ENCODE assay signal across 1 fruit fly cellular context in the genomic region with DNA sequence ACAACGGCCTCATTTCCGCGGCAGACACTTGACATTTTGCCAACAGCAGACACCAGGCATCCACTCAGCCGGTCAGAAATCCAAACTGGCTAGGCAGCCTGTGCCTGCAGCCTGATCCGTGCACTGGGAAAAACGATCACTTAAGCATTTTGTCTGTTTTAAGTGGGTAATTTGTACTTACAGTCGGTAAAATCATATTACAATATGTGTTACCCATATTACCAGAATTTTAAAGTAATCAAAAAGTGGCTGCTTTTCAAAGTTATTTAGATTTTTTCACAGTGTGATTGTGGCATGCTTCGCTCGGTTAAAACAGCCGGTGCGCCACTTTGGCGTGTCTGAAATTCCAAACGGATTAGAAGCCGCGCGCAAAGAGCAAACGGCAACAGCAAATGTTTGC.
TF ChIP-seq lines count a peak whose summit lies in the region.

No protein-coding gene starts in this region.

TF ChIP-seq in whole organism, embryonic, 481 proteins besides CTCF, POLR2A, EP300 and RAD21 (continued from another document and continues in another):
- no peak for TF ChIP-seq sima (GFP tag; optimal IDR thresholded peaks at IDR 0.05; lab: Kevin White, UChicago)
- TF ChIP-seq CG2712 (tag; optimal IDR thresholded peaks at IDR 0.05; lab: Kevin White, UChicago) = peak; percentile 58
- TF ChIP-seq CG14441 (GFP tag; IDR thresholded peaks at IDR 0.05; lab: Robert Waterston, UW) = no peak
- TF ChIP-seq CG10959 (GFP tag; IDR thresholded peaks at IDR 0.05; lab: Robert Waterston, UW) = peak; percentile 39; the same call in 1 of the 2 replicates
- no peak for TF ChIP-seq CG11093 (GFP tag; IDR thresholded peaks at IDR 0.05; lab: Robert Waterston, UW)
- no peak for TF ChIP-seq CG14965 (GFP tag; optimal IDR thresholded peaks at IDR 0.05; lab: Kevin White, UChicago; ENCODE audit: borderline replicate concordance)
- TF ChIP-seq mirr (GFP tag; optimal IDR thresholded peaks at IDR 0.05; lab: Kevin White, UChicago) = no peak
- no peak for TF ChIP-seq BEAF-32 (GFP tag; optimal IDR thresholded peaks at IDR 0.05; lab: Kevin White, UChicago)
- TF ChIP-seq CG3065 (GFP tag; optimal IDR thresholded peaks at IDR 0.05; lab: Kevin White, UChicago) = no peak
- no peak for TF ChIP-seq ase (GFP tag; IDR thresholded peaks at IDR 0.05; lab: Robert Waterston, UW)
- TF ChIP-seq CG14014 (GFP tag; IDR thresholded peaks at IDR 0.05; lab: Robert Waterston, UW) = no peak
- no peak for TF ChIP-seq pzg (GFP tag; optimal IDR thresholded peaks at IDR 0.05; lab: Kevin White, UChicago)
- TF ChIP-seq Max (GFP tag; optimal IDR thresholded peaks at IDR 0.05; lab: Kevin White, UChicago) = no peak
- no peak for TF ChIP-seq CG10431 (GFP tag; optimal IDR thresholded peaks at IDR 0.05; lab: Kevin White, UChicago)
- no peak for TF ChIP-seq hbn (GFP tag; IDR thresholded peaks at IDR 0.05; lab: Robert Waterston, UW; ENCODE audit: partially characterized antibody)
- no peak for TF ChIP-seq dysf (GFP tag; IDR thresholded peaks at IDR 0.05; lab: Robert Waterston, UW)
- no peak for TF ChIP-seq CG13296 (GFP tag; optimal IDR thresholded peaks at IDR 0.05; lab: Kevin White, UChicago)
- TF ChIP-seq Mrtf (GFP tag; IDR thresholded peaks at IDR 0.05; lab: Robert Waterston, UW) = no peak
- peak; percentile 38; the same call in 1 of the 2 replicates for TF ChIP-seq ara (GFP tag; IDR thresholded peaks at IDR 0.05; lab: Robert Waterston, UW)
- TF ChIP-seq CG10366 (GFP tag; IDR thresholded peaks at IDR 0.05; lab: Robert Waterston, UW) = no peak
- no peak for TF ChIP-seq CG4617 (GFP tag; optimal IDR thresholded peaks at IDR 0.05; lab: Kevin White, UChicago; ENCODE audit: borderline replicate concordance)
- no peak for TF ChIP-seq CG14860 (GFP tag; IDR thresholded peaks at IDR 0.05; lab: Robert Waterston, UW; ENCODE audit: partially characterized antibody)
- TF ChIP-seq tll (GFP tag; optimal IDR thresholded peaks at IDR 0.05; lab: Kevin White, UChicago) = no peak
- no peak for TF ChIP-seq CG15269 (tag; optimal IDR thresholded peaks at IDR 0.05; lab: Kevin White, UChicago)
- TF ChIP-seq Lim3 (GFP tag; IDR thresholded peaks at IDR 0.05; lab: Robert Waterston, UW) = no peak
- TF ChIP-seq chn (GFP tag; optimal IDR thresholded peaks at IDR 0.05; lab: Kevin White, UChicago) = peak; percentile 9
- TF ChIP-seq CrebB (tag; optimal IDR thresholded peaks at IDR 0.05; lab: Kevin White, UChicago) = no peak
- TF ChIP-seq crc (GFP tag; optimal IDR thresholded peaks at IDR 0.05; lab: Kevin White, UChicago) = no peak
- no peak for TF ChIP-seq wek (GFP tag; optimal IDR thresholded peaks at IDR 0.05; lab: Kevin White, UChicago)
- TF ChIP-seq CG15073 (GFP tag; optimal IDR thresholded peaks at IDR 0.05; lab: Kevin White, UChicago) = no peak
- TF ChIP-seq Doc2 (GFP tag; IDR thresholded peaks at IDR 0.05; lab: Robert Waterston, UW) = no peak
- no peak for TF ChIP-seq Ada2b (GFP tag; IDR thresholded peaks at IDR 0.05; lab: Robert Waterston, UW)
- peak; percentile 12 for TF ChIP-seq corto (GFP tag; optimal IDR thresholded peaks at IDR 0.05; lab: Kevin White, UChicago)
- TF ChIP-seq ash1 (GFP tag; optimal IDR thresholded peaks at IDR 0.05; lab: Kevin White, UChicago) = no peak
- TF ChIP-seq NK7.1 (GFP tag; optimal IDR thresholded peaks at IDR 0.05; lab: Kevin White, UChicago) = no peak
- TF ChIP-seq CG17829 (tag; optimal IDR thresholded peaks at IDR 0.05; lab: Kevin White, UChicago) = peak; percentile 8
- TF ChIP-seq scrt (GFP tag; optimal IDR thresholded peaks at IDR 0.05; lab: Kevin White, UChicago) = no peak
- TF ChIP-seq CG18599 (GFP tag; optimal IDR thresholded peaks at IDR 0.05; lab: Kevin White, UChicago) = no peak
- TF ChIP-seq pb (GFP tag; optimal IDR thresholded peaks at IDR 0.05; lab: Kevin White, UChicago) = no peak
- TF ChIP-seq ac (GFP tag; optimal IDR thresholded peaks at IDR 0.05; lab: Kevin White, UChicago) = no peak
- TF ChIP-seq slbo (GFP tag; IDR thresholded peaks at IDR 0.05; lab: Robert Waterston, UW) = no peak
- TF ChIP-seq CG7786 (GFP tag; optimal IDR thresholded peaks at IDR 0.05; lab: Kevin White, UChicago) = no peak
- no peak for TF ChIP-seq CG13894 (tag; optimal IDR thresholded peaks at IDR 0.05; lab: Kevin White, UChicago)
- TF ChIP-seq fd102C (GFP tag; optimal IDR thresholded peaks at IDR 0.05; lab: Kevin White, UChicago) = no peak
- 0 out of 2 replicates have a peak, but pooled peaks have one; percentile 11 for TF ChIP-seq Rfx (GFP tag; IDR thresholded peaks at IDR 0.05; lab: Robert Waterston, UW)
- no peak for TF ChIP-seq sc (optimal IDR thresholded peaks at IDR 0.05; lab: Kevin White, UChicago)
- no peak for TF ChIP-seq sc (GFP tag; optimal IDR thresholded peaks at IDR 0.05; lab: Kevin White, UChicago)
- no peak for TF ChIP-seq CG11085 (GFP tag; IDR thresholded peaks at IDR 0.05; lab: Robert Waterston, UW)
- TF ChIP-seq Oli (tag; optimal IDR thresholded peaks at IDR 0.05; lab: Kevin White, UChicago) = no peak
- no peak for TF ChIP-seq aop (GFP tag; IDR thresholded peaks at IDR 0.05; lab: Robert Waterston, UW)
- TF ChIP-seq Neu2 (GFP tag; optimal IDR thresholded peaks at IDR 0.05; lab: Kevin White, UChicago; ENCODE audit: borderline replicate concordance) = no peak
- TF ChIP-seq Trl (optimal IDR thresholded peaks at IDR 0.05; lab: Kevin White, UChicago) = no peak
- no peak for TF ChIP-seq Trl (GFP tag; optimal IDR thresholded peaks at IDR 0.05; lab: Kevin White, UChicago)
- TF ChIP-seq CG14710 (tag; optimal IDR thresholded peaks at IDR 0.05; lab: Kevin White, UChicago) = peak; percentile 33
- no peak for TF ChIP-seq ro (GFP tag; IDR thresholded peaks at IDR 0.05; lab: Robert Waterston, UW)
- no peak for TF ChIP-seq knrl (GFP tag; IDR thresholded peaks at IDR 0.05; lab: Robert Waterston, UW; ENCODE audit: partially characterized antibody)
- no peak for TF ChIP-seq abd-A (tag; optimal IDR thresholded peaks at IDR 0.05; lab: Kevin White, UChicago)
- peak; percentile 62 for TF ChIP-seq zen (tag; optimal IDR thresholded peaks at IDR 0.05; lab: Kevin White, UChicago)
- TF ChIP-seq CG8924 (tag; optimal IDR thresholded peaks at IDR 0.05; lab: Kevin White, UChicago) = no peak
- TF ChIP-seq hkb (optimal IDR thresholded peaks at IDR 0.05; lab: Kevin White, UChicago) = no peak
- TF ChIP-seq hkb (GFP tag; IDR thresholded peaks at IDR 0.05; lab: Robert Waterston, UW) = no peak
- TF ChIP-seq CG6854 (GFP tag; optimal IDR thresholded peaks at IDR 0.05; lab: Kevin White, UChicago) = no peak
- TF ChIP-seq CoRest (tag; optimal IDR thresholded peaks at IDR 0.05; lab: Kevin White, UChicago) = no peak
- no peak for TF ChIP-seq CG9932 (GFP tag; IDR thresholded peaks at IDR 0.05; lab: Robert Waterston, UW)
- TF ChIP-seq fd64A (GFP tag; optimal IDR thresholded peaks at IDR 0.05; lab: Kevin White, UChicago) = no peak
- TF ChIP-seq stwl (tag; optimal IDR thresholded peaks at IDR 0.05; lab: Kevin White, UChicago) = no peak
- no peak for TF ChIP-seq Fer1 (GFP tag; optimal IDR thresholded peaks at IDR 0.05; lab: Kevin White, UChicago)
- no peak for TF ChIP-seq CG11723 (GFP tag; optimal IDR thresholded peaks at IDR 0.05; lab: Kevin White, UChicago)
- TF ChIP-seq Myb (GFP tag; optimal IDR thresholded peaks at IDR 0.05; lab: Kevin White, UChicago) = no peak
- TF ChIP-seq CG1603 (tag; optimal IDR thresholded peaks at IDR 0.05; lab: Kevin White, UChicago) = peak; percentile 42
- no peak for TF ChIP-seq CG9215 (GFP tag; IDR thresholded peaks at IDR 0.05; lab: Robert Waterston, UW)
- no peak for TF ChIP-seq Fer3 (tag; optimal IDR thresholded peaks at IDR 0.05; lab: Kevin White, UChicago)
- TF ChIP-seq sob (GFP tag; IDR thresholded peaks at IDR 0.05; lab: Robert Waterston, UW) = no peak
- TF ChIP-seq CG6254 (GFP tag; optimal IDR thresholded peaks at IDR 0.05; lab: Kevin White, UChicago) = no peak
- no peak for TF ChIP-seq Hr78 (GFP tag; optimal IDR thresholded peaks at IDR 0.05; lab: Kevin White, UChicago)
- no peak for TF ChIP-seq Bdp1 (GFP tag; optimal IDR thresholded peaks at IDR 0.05; lab: Kevin White, UChicago)
- TF ChIP-seq ham (GFP tag; IDR thresholded peaks at IDR 0.05; lab: Robert Waterston, UW) = no peak
- TF ChIP-seq CG12942 (GFP tag; optimal IDR thresholded peaks at IDR 0.05; lab: Kevin White, UChicago) = no peak
- TF ChIP-seq CG31388 (GFP tag; optimal IDR thresholded peaks at IDR 0.05; lab: Kevin White, UChicago) = no peak
- TF ChIP-seq CG6765 (GFP tag; optimal IDR thresholded peaks at IDR 0.05; lab: Kevin White, UChicago) = no peak
- no peak for TF ChIP-seq D (optimal IDR thresholded peaks at IDR 0.05; lab: Kevin White, UChicago)
- TF ChIP-seq D (GFP tag; optimal IDR thresholded peaks at IDR 0.05; lab: Kevin White, UChicago) = no peak
- no peak for TF ChIP-seq CG7556 (GFP tag; optimal IDR thresholded peaks at IDR 0.05; lab: Kevin White, UChicago)
- TF ChIP-seq CG7271 (tag; optimal IDR thresholded peaks at IDR 0.05; lab: Kevin White, UChicago) = no peak
- no peak for TF ChIP-seq CG9797 (GFP tag; optimal IDR thresholded peaks at IDR 0.05; lab: Kevin White, UChicago)
- TF ChIP-seq kah (GFP tag; optimal IDR thresholded peaks at IDR 0.05; lab: Kevin White, UChicago) = no peak
- no peak for TF ChIP-seq pan (optimal IDR thresholded peaks at IDR 0.05; lab: Kevin White, UChicago)
- TF ChIP-seq pan (GFP tag; optimal IDR thresholded peaks at IDR 0.05 in 1 of 2, IDR thresholded peaks at IDR 0.05 in 1 of 2) = no peak
- no peak for TF ChIP-seq rib (GFP tag; IDR thresholded peaks at IDR 0.05; lab: Robert Waterston, UW)
- TF ChIP-seq CG2875 (GFP tag; optimal IDR thresholded peaks at IDR 0.05; lab: Kevin White, UChicago) = no peak
- 0 out of 2 replicates have a peak, but pooled peaks have one; percentile 40 for TF ChIP-seq CG6689 (GFP tag; IDR thresholded peaks at IDR 0.05; lab: Robert Waterston, UW)
- no peak for TF ChIP-seq pum (GFP tag; optimal IDR thresholded peaks at IDR 0.05; lab: Kevin White, UChicago)
- peak in 1 of 3 experiments; percentile 1 for TF ChIP-seq lola (GFP tag; optimal IDR thresholded peaks at IDR 0.05; lab: Kevin White, UChicago)
- TF ChIP-seq Blimp-1 (GFP tag; optimal IDR thresholded peaks at IDR 0.05; lab: Kevin White, UChicago) = peak; percentile 28
- no peak for TF ChIP-seq sug (tag; optimal IDR thresholded peaks at IDR 0.05; lab: Kevin White, UChicago)
- no peak for TF ChIP-seq ato (GFP tag; IDR thresholded peaks at IDR 0.05; lab: Robert Waterston, UW; ENCODE audit: partially characterized antibody)
- TF ChIP-seq CG7745 (tag; optimal IDR thresholded peaks at IDR 0.05; lab: Kevin White, UChicago) = no peak
- no peak for TF ChIP-seq CG11456 (GFP tag; IDR thresholded peaks at IDR 0.05; lab: Robert Waterston, UW)
- TF ChIP-seq Ptx1 (GFP tag; IDR thresholded peaks at IDR 0.05; lab: Robert Waterston, UW) = peak; percentile 39; the same call in 1 of the 2 replicates
- TF ChIP-seq CG10274 (GFP tag; optimal IDR thresholded peaks at IDR 0.05; lab: Kevin White, UChicago) = no peak
- TF ChIP-seq bcd (GFP tag; optimal IDR thresholded peaks at IDR 0.05; lab: Kevin White, UChicago) = no peak
- no peak for TF ChIP-seq Dek (tag; optimal IDR thresholded peaks at IDR 0.05; lab: Kevin White, UChicago)
- TF ChIP-seq CG18619 (GFP tag; optimal IDR thresholded peaks at IDR 0.05; lab: Kevin White, UChicago) = no peak
- no peak for TF ChIP-seq row (GFP tag; IDR thresholded peaks at IDR 0.05; lab: Robert Waterston, UW)
- no peak for TF ChIP-seq CG12104 (GFP tag; optimal IDR thresholded peaks at IDR 0.05; lab: Kevin White, UChicago)
- no peak for TF ChIP-seq ind (GFP tag; optimal IDR thresholded peaks at IDR 0.05; lab: Kevin White, UChicago)
- no peak for TF ChIP-seq CG42726 (GFP tag; IDR thresholded peaks at IDR 0.05; lab: Robert Waterston, UW; ENCODE audit: partially characterized antibody)
- TF ChIP-seq Aef1 (GFP tag; IDR thresholded peaks at IDR 0.05; lab: Robert Waterston, UW) = no peak
- no peak for TF ChIP-seq CG43689 (GFP tag; IDR thresholded peaks at IDR 0.05; lab: Robert Waterston, UW)
- no peak for TF ChIP-seq B-H1 (GFP tag; IDR thresholded peaks at IDR 0.05; lab: Robert Waterston, UW)
- TF ChIP-seq CG12769 (tag; optimal IDR thresholded peaks at IDR 0.05; lab: Kevin White, UChicago) = no peak
- TF ChIP-seq insv (GFP tag; optimal IDR thresholded peaks at IDR 0.05; lab: Kevin White, UChicago) = no peak
- no peak for TF ChIP-seq CG8478 (optimal IDR thresholded peaks at IDR 0.05; lab: Kevin White, UChicago)
- no peak for TF ChIP-seq peb (GFP tag; IDR thresholded peaks at IDR 0.05; lab: Robert Waterston, UW)
- TF ChIP-seq CG5245 (GFP tag; optimal IDR thresholded peaks at IDR 0.05; lab: Kevin White, UChicago) = no peak
- no peak for TF ChIP-seq NfI (GFP tag; optimal IDR thresholded peaks at IDR 0.05; lab: Kevin White, UChicago)
- no peak for TF ChIP-seq eve (GFP tag; optimal IDR thresholded peaks at IDR 0.05; lab: Kevin White, UChicago)
- TF ChIP-seq CG32772 (GFP tag; IDR thresholded peaks at IDR 0.05; lab: Robert Waterston, UW) = no peak
- TF ChIP-seq sisA (GFP tag; IDR thresholded peaks at IDR 0.05; lab: Robert Waterston, UW) = peak; percentile 21; the same call in 1 of the 2 replicates
- no peak for TF ChIP-seq Kr (GFP tag; optimal IDR thresholded peaks at IDR 0.05; lab: Kevin White, UChicago)
- TF ChIP-seq cad (GFP tag; optimal IDR thresholded peaks at IDR 0.05; lab: Kevin White, UChicago) = no peak
- no peak for TF ChIP-seq Nf-YC (tag; optimal IDR thresholded peaks at IDR 0.05; lab: Kevin White, UChicago)
- TF ChIP-seq CG18476 (GFP tag; optimal IDR thresholded peaks at IDR 0.05; lab: Kevin White, UChicago) = no peak
- TF ChIP-seq CG3995 (GFP tag; optimal IDR thresholded peaks at IDR 0.05; lab: Kevin White, UChicago) = no peak
- TF ChIP-seq CG11695 (GFP tag; IDR thresholded peaks at IDR 0.05; lab: Robert Waterston, UW) = no peak
- TF ChIP-seq Abd-B (GFP tag; optimal IDR thresholded peaks at IDR 0.05; lab: Kevin White, UChicago) = no peak
- peak; percentile 5 for TF ChIP-seq CG6813 (GFP tag; optimal IDR thresholded peaks at IDR 0.05; lab: Kevin White, UChicago)
- no peak for TF ChIP-seq tx (GFP tag; optimal IDR thresholded peaks at IDR 0.05; lab: Kevin White, UChicago)
- TF ChIP-seq ATbp (GFP tag; optimal IDR thresholded peaks at IDR 0.05; lab: Kevin White, UChicago) = no peak
- no peak for TF ChIP-seq schlank (tag; optimal IDR thresholded peaks at IDR 0.05; lab: Kevin White, UChicago)
- TF ChIP-seq CG17328 (GFP tag; IDR thresholded peaks at IDR 0.05; lab: Robert Waterston, UW) = 0 out of 2 replicates have a peak, but pooled peaks have one; percentile 20
- no peak for TF ChIP-seq CG11504 (tag; optimal IDR thresholded peaks at IDR 0.05; lab: Kevin White, UChicago)
- TF ChIP-seq dpn (GFP tag; optimal IDR thresholded peaks at IDR 0.05; lab: Kevin White, UChicago) = no peak
- no peak for TF ChIP-seq CG12155 (GFP tag; optimal IDR thresholded peaks at IDR 0.05; lab: Kevin White, UChicago)
